Worm (Caenorhabditis elegans): Measurements from ENCODE around the gene spig-8.
A peak's percentile ranks its signal among the peaks of the same experiment; 100 is the strongest.

spig-8 gene

DNA sequence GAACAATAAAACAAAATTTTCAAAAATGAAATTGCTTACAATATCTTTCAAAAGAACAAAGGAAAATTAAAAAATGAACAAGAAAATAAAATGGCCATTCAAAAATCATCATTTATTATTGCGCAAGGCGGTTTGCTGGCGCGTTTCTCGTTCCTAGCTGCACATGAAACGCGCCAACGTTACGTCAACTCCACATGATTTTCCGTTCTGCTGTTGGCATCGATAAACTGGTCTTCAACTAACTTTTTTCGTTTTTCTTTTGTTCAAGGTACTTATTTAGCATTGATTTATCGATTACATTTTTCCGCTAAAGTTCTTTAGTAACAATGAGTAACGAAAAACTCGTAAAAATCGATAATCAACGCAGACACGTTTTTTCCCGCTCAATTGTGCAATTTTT, 5.7 kb downstream of the spig-8 start, which contains the start of the genes Y57E12AL.6 and Y57E12AL.1 (continued):
- peak; percentile 33 to 82 for TF ChIP-seq let-607 (tag; optimal IDR thresholded peaks at IDR 0.05)
- no peak for TF ChIP-seq nfya-1 (tag; optimal IDR thresholded peaks at IDR 0.05; ENCODE audit: borderline replicate concordance, insufficient read depth)
- no peak for TF ChIP-seq rpc-1 (optimal IDR thresholded peaks at IDR 0.05)
- TF ChIP-seq rpc-1 (tag; optimal IDR thresholded peaks at IDR 0.05), result no peak
- TF ChIP-seq ceh-91 (GFP tag; IDR thresholded peaks at IDR 0.05), result no peak
- TF ChIP-seq madf-3 (GFP tag; IDR thresholded peaks at IDR 0.05), result peak; percentile 72
- peak; percentile 59 for TF ChIP-seq tlf-1 (GFP tag; optimal IDR thresholded peaks at IDR 0.05)
- peak; percentile 71 for TF ChIP-seq snpc-1.1 (tag; optimal IDR thresholded peaks at IDR 0.05; ENCODE audit: insufficient read depth)
- TF ChIP-seq tbp1 (GFP tag; optimal IDR thresholded peaks at IDR 0.05), result peak; percentile 46
- TF ChIP-seq atf-7 (tag; optimal IDR thresholded peaks at IDR 0.05), result peak; percentile 33
- no peak for TF ChIP-seq F49E8.2 (tag; optimal IDR thresholded peaks at IDR 0.05; ENCODE audit: insufficient read depth)
- TF ChIP-seq nfya-2 (GFP tag; IDR thresholded peaks at IDR 0.05), result no peak
- no peak for TF ChIP-seq B0019.2 (GFP tag; conservative IDR thresholded peaks at IDR 0.05)
- TF ChIP-seq attf-5 (GFP tag; optimal IDR thresholded peaks at IDR 0.05), result peak; percentile 84
- TF ChIP-seq nfyb-1 (GFP tag; IDR thresholded peaks at IDR 0.05), result 0 out of 2 replicates have a peak, but pooled peaks have one; percentile 38
- peak; percentile 89 for TF ChIP-seq snpc-3.4 (tag; optimal IDR thresholded peaks at IDR 0.05)
- TF ChIP-seq madf-10 (tag; optimal IDR thresholded peaks at IDR 0.05), result peak; percentile 49
- TF ChIP-seq F52B5.7 (tag; optimal IDR thresholded peaks at IDR 0.05), result no peak
- TF ChIP-seq nhr-90 (tag; optimal IDR thresholded peaks at IDR 0.05), result no peak
- TF ChIP-seq egl-18 (GFP tag; IDR thresholded peaks at IDR 0.05), result no peak
- peak; percentile 82 for TF ChIP-seq lin-54 (GFP tag; optimal IDR thresholded peaks at IDR 0.05)
- no peak for TF ChIP-seq dpff-1 (tag; optimal IDR thresholded peaks at IDR 0.05)
- TF ChIP-seq F37B4.10 (GFP tag; IDR thresholded peaks at IDR 0.05), result no peak
- peak; percentile 65 for TF ChIP-seq D2030.7 (GFP tag; IDR thresholded peaks at IDR 0.05)
- TF ChIP-seq madf-8 (GFP tag; conservative IDR thresholded peaks at IDR 0.05), result no peak; the same call in 1 of the 2 replicates
- 0 out of 2 replicates have a peak, but pooled peaks have one; percentile 24 for TF ChIP-seq lir-1 (GFP tag; conservative IDR thresholded peaks at IDR 0.05)
- no peak for TF ChIP-seq sdz-38 (tag; optimal IDR thresholded peaks at IDR 0.05)
- TF ChIP-seq attf-3 (GFP tag; conservative IDR thresholded peaks at IDR 0.05), result peak; percentile 51; the same call in 1 of the 2 replicates
- no peak for TF ChIP-seq hrde-1 (tag; optimal IDR thresholded peaks at IDR 0.05; ENCODE audit: borderline replicate concordance)
- TF ChIP-seq attf-6 (GFP tag; IDR thresholded peaks at IDR 0.05), result no peak
- no peak for TF ChIP-seq B0261.1 (tag; optimal IDR thresholded peaks at IDR 0.05)
- 0 out of 2 replicates have a peak, but pooled peaks have one; percentile 45 for TF ChIP-seq C06A6.2 (GFP tag; conservative IDR thresholded peaks at IDR 0.05)
- no peak for TF ChIP-seq lin-26 (GFP tag; IDR thresholded peaks at IDR 0.05)
- TF ChIP-seq hmg-1.2 (GFP tag; IDR thresholded peaks at IDR 0.05), result peak; percentile 43; the same call in 1 of the 2 replicates
- no peak for TF ChIP-seq sptf-2 (GFP tag; optimal IDR thresholded peaks at IDR 0.05)
- peak; percentile 43; the same call in 1 of the 2 replicates for TF ChIP-seq rcor-1 (GFP tag; IDR thresholded peaks at IDR 0.05)
- no peak for TF ChIP-seq egl-44 (GFP tag; IDR thresholded peaks at IDR 0.05)
- peak; percentile 16 for TF ChIP-seq mel-28 (tag; optimal IDR thresholded peaks at IDR 0.05; ENCODE audit: borderline replicate concordance)
- TF ChIP-seq pbrm-1 (GFP tag; IDR thresholded peaks at IDR 0.05), result peak; percentile 46; the same call in 1 of the 2 replicates
- TF ChIP-seq aptf-3 (GFP tag; IDR thresholded peaks at IDR 0.05), result no peak
- TF ChIP-seq nhr-27 (tag; optimal IDR thresholded peaks at IDR 0.05), result no peak
- no peak for TF ChIP-seq mxl-1 (tag; optimal IDR thresholded peaks at IDR 0.05)
- no peak for TF ChIP-seq cebp-2 (GFP tag; IDR thresholded peaks at IDR 0.05)
- TF ChIP-seq die-1 (tag; optimal IDR thresholded peaks at IDR 0.05), result peak; percentile 44
- no peak for TF ChIP-seq zim-3 (tag; optimal IDR thresholded peaks at IDR 0.05)
- no peak for TF ChIP-seq T26A5.8 (tag; optimal IDR thresholded peaks at IDR 0.05)
- no peak for TF ChIP-seq mes-4 (tag; optimal IDR thresholded peaks at IDR 0.05)
- TF ChIP-seq hmg-20 (GFP tag; IDR thresholded peaks at IDR 0.05), result no peak
- no peak for TF ChIP-seq him-1 (tag; optimal IDR thresholded peaks at IDR 0.05)

All from whole organism, young adult.